Worm (Caenorhabditis elegans) whole organism, late embryonic: ENCODE measurements around the gene sri-65.

ENCODE experiments used
- C38D4.7 ChIP-seq: fragments of 200-800 bp; sonication (Bioruptor generic); optimal IDR thresholded peaks from 2 replicates; lab custom pipeline; 2018; ENCODE audit warnings: mild to moderate bottlenecking, missing genetic modification characterization, moderate library complexity, missing compliant biosample characterization
- F13H6.1 ChIP-seq: sonication (generic microtip); optimal IDR thresholded peaks from 2 replicates; lab custom pipeline; 2016; ENCODE audit warnings: missing genetic modification characterization, missing compliant biosample characterization
- K09A11.1 ChIP-seq: sonication (generic microtip); optimal IDR thresholded peaks from 2 replicates; lab custom pipeline; 2017; ENCODE audit warnings: antibody characterized with exemption, mild to moderate bottlenecking, missing genetic modification characterization, missing compliant biosample characterization; ENCODE audit not compliant: insufficient read depth
- Y22D7AL.16 ChIP-seq: sonication (generic microtip); optimal IDR thresholded peaks from 2 replicates; lab custom pipeline; 2016; ENCODE audit warnings: missing genetic modification characterization, missing compliant biosample characterization
- ceh-14 ChIP-seq: sonication (generic microtip); optimal IDR thresholded peaks from 2 replicates; lab custom pipeline; 2016; ENCODE audit warnings: missing genotype, missing genetic modification characterization, missing compliant biosample characterization
- ceh-18 ChIP-seq: sonication (generic microtip); optimal IDR thresholded peaks from 2 replicates; lab custom pipeline; 2016; ENCODE audit warnings: missing genetic modification characterization, missing compliant biosample characterization
- ceh-19 ChIP-seq: fragments of 200-800 bp; sonication (Bioruptor generic); optimal IDR thresholded peaks from 2 replicates; lab custom pipeline; 2018; ENCODE audit warnings: mild to moderate bottlenecking, missing genetic modification characterization, missing compliant biosample characterization
- ceh-2 ChIP-seq: sonication (generic microtip); optimal IDR thresholded peaks from 2 replicates; lab custom pipeline; 2016; ENCODE audit warnings: missing genotype, missing genetic modification characterization, missing compliant biosample characterization
- ceh-22 ChIP-seq: sonication (generic microtip); optimal IDR thresholded peaks from 2 replicates; lab custom pipeline; 2017; ENCODE audit warnings: missing biosample characterization, missing genetic modification characterization
- ceh-24 ChIP-seq: sonication (generic microtip); optimal IDR thresholded peaks from 2 replicates; lab custom pipeline; 2016; ENCODE audit warnings: mild to moderate bottlenecking, missing genetic modification characterization, missing compliant biosample characterization
- ceh-30 ChIP-seq: fragments of 150-350 bp; optimal IDR thresholded peaks from 2 replicates; lab custom pipeline; 2014; ENCODE audit warnings: missing biosample characterization, missing genetic modification characterization
- ceh-31 ChIP-seq: sonication (generic microtip); optimal IDR thresholded peaks from 2 replicates; lab custom pipeline; 2016; ENCODE audit warnings: missing genetic modification characterization, missing compliant biosample characterization
- ceh-34 ChIP-seq: sonication (generic microtip); optimal IDR thresholded peaks from 2 replicates; lab custom pipeline; 2016; ENCODE audit warnings: mild to moderate bottlenecking, missing genetic modification characterization, missing compliant biosample characterization
- ceh-45 ChIP-seq: fragments of 200-800 bp; sonication (Bioruptor generic); IDR thresholded peaks from 2 replicates; pipeline ENCODE4 v1.3.6; 2022; ENCODE audit warnings: missing genetic modification reagents, missing genetic modification characterization, missing compliant biosample characterization
- ceh-6 ChIP-seq: fragments of 200-800 bp; sonication (Bioruptor generic); optimal IDR thresholded peaks from 2 replicates; lab custom pipeline; 2018; ENCODE audit warnings: mild to moderate bottlenecking, missing genetic modification characterization, missing compliant biosample characterization
- dve-1 ChIP-seq: sonication (generic microtip); optimal IDR thresholded peaks from 2 replicates; lab custom pipeline; 2017; ENCODE audit warnings: antibody characterized with exemption, mild to moderate bottlenecking, missing genetic modification characterization, missing compliant biosample characterization
- elt-2 ChIP-seq: sonication (generic microtip); optimal IDR thresholded peaks from 2 replicates; lab custom pipeline; 2016; ENCODE audit warnings: missing genetic modification reagents, missing genetic modification characterization, missing compliant biosample characterization
- elt-4 ChIP-seq: sonication (generic microtip); optimal IDR thresholded peaks from 2 replicates; lab custom pipeline; 2016; ENCODE audit warnings: missing genetic modification characterization, missing compliant biosample characterization
- ets-4 ChIP-seq: sonication (generic microtip); optimal IDR thresholded peaks from 2 replicates; lab custom pipeline; 2016; ENCODE audit warnings: missing genetic modification characterization, missing compliant biosample characterization
- eyg-1 ChIP-seq: sonication (generic microtip); optimal IDR thresholded peaks from 2 replicates; lab custom pipeline; 2016; ENCODE audit warnings: missing genotype, missing genetic modification characterization, missing compliant biosample characterization
- fax-1 ChIP-seq: sonication (generic microtip); optimal IDR thresholded peaks from 2 replicates; lab custom pipeline; 2016; ENCODE audit warnings: missing genotype, missing genetic modification characterization, missing compliant biosample characterization
- fkh-10 ChIP-seq: fragments of 150-350 bp; optimal IDR thresholded peaks from 2 replicates; lab custom pipeline; 2014; ENCODE audit warnings: missing biosample characterization, missing genetic modification reagents, missing genetic modification characterization
- gmeb-2 ChIP-seq: sonication (generic microtip); optimal IDR thresholded peaks from 2 replicates; lab custom pipeline; 2016; ENCODE audit warnings: missing genetic modification characterization, inconsistent platforms, missing compliant biosample characterization
- hlh-13 ChIP-seq: fragments of 200-800 bp; sonication (Bioruptor generic); optimal IDR thresholded peaks from 2 replicates; lab custom pipeline; 2018; ENCODE audit warnings: mild to moderate bottlenecking, missing genetic modification characterization, missing compliant biosample characterization
- hlh-15 ChIP-seq: sonication (generic microtip); optimal IDR thresholded peaks from 2 replicates; lab custom pipeline; 2016; ENCODE audit warnings: missing genetic modification characterization, missing compliant biosample characterization
- hlh-30 ChIP-seq: sonication (generic microtip); optimal IDR thresholded peaks from 2 replicates; lab custom pipeline; 2017; ENCODE audit warnings: antibody characterized with exemption, missing genetic modification characterization, missing compliant biosample characterization; ENCODE audit not compliant: insufficient read depth
- hlh-6 ChIP-seq: sonication (generic microtip); optimal IDR thresholded peaks from 2 replicates; lab custom pipeline; 2016; ENCODE audit warnings: missing genotype, missing genetic modification characterization, missing compliant biosample characterization
- lin-11 ChIP-seq: fragments of 200-800 bp; sonication (Bioruptor generic); optimal IDR thresholded peaks from 2 replicates; lab custom pipeline; 2018; ENCODE audit warnings: mild to moderate bottlenecking, missing genetic modification characterization, missing compliant biosample characterization
- madf-2 ChIP-seq: sonication (generic microtip); optimal IDR thresholded peaks from 2 replicates; lab custom pipeline; 2017; ENCODE audit warnings: missing genetic modification characterization, missing compliant biosample characterization
- mec-3 ChIP-seq: sonication (generic microtip); optimal IDR thresholded peaks from 2 replicates; lab custom pipeline; 2016; ENCODE audit warnings: borderline replicate concordance, missing genetic modification characterization, missing compliant biosample characterization
- nfya-1 ChIP-seq: sonication (generic microtip); optimal IDR thresholded peaks from 2 replicates; lab custom pipeline; 2017; ENCODE audit warnings: missing genetic modification characterization, mild to moderate bottlenecking, missing compliant biosample characterization, antibody characterized with exemption, moderate library complexity
- nhr-232 ChIP-seq: sonication (generic microtip); optimal IDR thresholded peaks from 2 replicates; lab custom pipeline; 2016; ENCODE audit warnings: missing genetic modification characterization, missing compliant biosample characterization
- odd-2 ChIP-seq: sonication (generic microtip); optimal IDR thresholded peaks from 2 replicates; lab custom pipeline; 2017; ENCODE audit warnings: antibody characterized with exemption, mild to moderate bottlenecking, missing genetic modification characterization, missing compliant biosample characterization
- pag-3 ChIP-seq: sonication (generic microtip); optimal IDR thresholded peaks from 2 replicates; lab custom pipeline; 2016; ENCODE audit warnings: missing compliant biosample characterization, missing genetic modification characterization, borderline replicate concordance
- pha-2 ChIP-seq: sonication (generic microtip); optimal IDR thresholded peaks from 2 replicates; lab custom pipeline; 2017; ENCODE audit warnings: mild to moderate bottlenecking, missing genetic modification characterization, missing compliant biosample characterization
- pqm-1 ChIP-seq: sonication (generic microtip); optimal IDR thresholded peaks from 2 replicates; lab custom pipeline; 2016; ENCODE audit warnings: missing genetic modification characterization, missing compliant biosample characterization
- pros-1 ChIP-seq: fragments of 150-350 bp; optimal IDR thresholded peaks from 2 replicates; lab custom pipeline; 2014; ENCODE audit warnings: missing biosample characterization, missing genetic modification reagents, missing genetic modification characterization
- ref-2 ChIP-seq: sonication (generic microtip); optimal IDR thresholded peaks from 2 replicates; lab custom pipeline; 2016; ENCODE audit warnings: missing genetic modification characterization, missing compliant biosample characterization
- rnt-1 ChIP-seq: sonication (generic microtip); optimal IDR thresholded peaks from 2 replicates; lab custom pipeline; 2016; ENCODE audit warnings: missing genetic modification characterization, missing compliant biosample characterization
- sdc-2 ChIP-seq: sonication (generic microtip); optimal IDR thresholded peaks from 2 replicates; lab custom pipeline; 2016; ENCODE audit warnings: missing genotype, missing genetic modification characterization, missing compliant biosample characterization
- sox-2 ChIP-seq: fragments of 200-800 bp; sonication (Bioruptor generic); IDR thresholded peaks from 2 replicates; pipeline ENCODE4 v1.3.6; 2022; ENCODE audit warnings: missing genetic modification reagents, missing genetic modification characterization, missing compliant biosample characterization
- tbx-2 ChIP-seq: sonication (generic microtip); optimal IDR thresholded peaks from 2 replicates; lab custom pipeline; 2016; ENCODE audit warnings: missing genetic modification characterization, missing compliant biosample characterization
- tbx-7 ChIP-seq: sonication (generic microtip); optimal IDR thresholded peaks from 2 replicates; lab custom pipeline; 2016; ENCODE audit warnings: missing genotype, missing genetic modification characterization, missing compliant biosample characterization
- ttx-3 ChIP-seq: sonication (generic microtip); optimal IDR thresholded peaks from 2 replicates; lab custom pipeline; 2016; ENCODE audit warnings: missing genetic modification reagents, missing genetic modification characterization, missing compliant biosample characterization
- unc-3 ChIP-seq, 2 experiments: fragments of 200-800 bp in 1 of 2; sonication (Bioruptor generic) in 1 of 2; sonication (generic microtip) in 1 of 2; conservative IDR thresholded peaks in 1 of 2; optimal IDR thresholded peaks in 1 of 2; 2 replicates each; pipeline versions ENCODE4 v1.3.6 to Lab custom; 2016 to 2022; ENCODE audit warnings: missing compliant biosample characterization in 2 of 2, missing genetic modification characterization in 2 of 2, missing genetic modification reagents in 1 of 2
- unc-42 ChIP-seq: sonication (generic microtip); optimal IDR thresholded peaks from 2 replicates; lab custom pipeline; 2016; ENCODE audit warnings: missing genotype, missing genetic modification characterization, missing compliant biosample characterization
- unc-55 ChIP-seq: sonication (generic microtip); optimal IDR thresholded peaks from 2 replicates; lab custom pipeline; 2017; ENCODE audit warnings: missing biosample characterization, missing genetic modification reagents, missing genetic modification characterization
- unc-86 ChIP-seq: sonication (generic microtip); optimal IDR thresholded peaks from 2 replicates; lab custom pipeline; 2016; ENCODE audit warnings: missing genetic modification characterization, missing compliant biosample characterization
- zip-5 ChIP-seq: sonication (generic microtip); optimal IDR thresholded peaks from 2 replicates; lab custom pipeline; 2016; ENCODE audit warnings: missing genetic modification characterization, missing compliant biosample characterization

sri-65 gene

DNA sequence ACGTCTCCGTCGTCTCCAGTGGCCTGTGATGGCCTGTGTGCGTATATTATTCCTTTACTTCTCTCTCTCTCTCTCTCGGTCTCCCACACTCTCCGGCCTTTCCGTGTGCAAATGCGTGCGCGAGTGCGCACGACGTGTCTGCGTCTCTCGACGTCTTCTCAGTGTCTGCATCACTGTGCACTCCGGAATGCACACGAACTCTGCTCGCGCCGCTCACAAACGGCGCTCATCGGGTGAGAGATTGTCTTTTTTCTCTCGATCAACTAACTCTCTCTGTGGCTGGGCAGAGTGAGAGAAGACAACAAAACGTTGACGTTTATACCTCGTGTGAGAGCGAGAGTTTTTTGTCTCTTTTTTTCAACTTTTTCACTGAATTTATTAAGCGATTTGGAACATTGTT lies 32.2 kb downstream of the sri-65 start (continued):
- TF ChIP-seq unc-42 (tag; lab: Kevin White, UChicago) (peak; percentile 75), ceh-18 (tag; lab: Kevin White, UChicago) (peak; percentile 87), pqm-1 (tag; lab: Kevin White, UChicago) (peak; percentile 68), fax-1 (no peak), tbx-2 (peak; percentile 83), ttx-3 (tag; lab: Kevin White, UChicago) (no peak), ceh-45 (GFP tag; lab: Robert Waterston, UW) (no peak), tbx-7 (tag; lab: Kevin White, UChicago) (peak; percentile 26), C38D4.7 (GFP tag; lab: Kevin White, UChicago) (no peak), rnt-1 (peak; percentile 76), hlh-6 (no peak), unc-55 (peak; percentile 92), elt-2 (peak; percentile 56), ceh-14 (tag; lab: Kevin White, UChicago) (peak; percentile 58), ceh-34 (tag; lab: Kevin White, UChicago) (peak; percentile 65), elt-4 (tag; lab: Kevin White, UChicago) (no peak), gmeb-2 (tag; lab: Kevin White, UChicago) (no peak), ceh-30 (tag; lab: Kevin White, UChicago) (peak; percentile 47), ceh-24 (tag; lab: Kevin White, UChicago) (no peak), lin-11 (tag; lab: Kevin White, UChicago) (no peak), pha-2 (tag; lab: Kevin White, UChicago) (peak; percentile 50), pros-1 (tag; lab: Kevin White, UChicago) (peak; percentile 96), hlh-30 (tag; lab: Kevin White, UChicago) (peak; percentile 76), F13H6.1 (peak; percentile 63), nfya-1 (tag; lab: Kevin White, UChicago) (peak; percentile 92), ceh-22 (peak; percentile 59), hlh-13 (no peak), fkh-10 (GFP tag; lab: Kevin White, UChicago) (no peak), dve-1 (peak; percentile 37), ceh-31 (tag; lab: Kevin White, UChicago) (peak; percentile 91), madf-2 (tag; lab: Kevin White, UChicago) (no peak), ref-2 (tag; lab: Kevin White, UChicago) (no peak), ceh-6 (no peak), ceh-2 (tag; lab: Kevin White, UChicago) (peak; percentile 62), eyg-1 (tag; lab: Kevin White, UChicago) (peak; percentile 62), ets-4 (peak; percentile 26), odd-2 (tag; lab: Kevin White, UChicago) (no peak), zip-5 (tag; lab: Kevin White, UChicago) (no peak), nhr-232 (tag; lab: Kevin White, UChicago) (no peak), ceh-19 (GFP tag; lab: Kevin White, UChicago) (peak; percentile 47), Y22D7AL.16 (tag; lab: Kevin White, UChicago) (no peak), unc-3 (GFP tag; conservative IDR thresholded peaks at IDR 0.05; lab: Robert Waterston, UW) (no peak), unc-3 (tag; optimal IDR thresholded peaks at IDR 0.05; lab: Kevin White, UChicago) (no peak), K09A11.1 (tag; lab: Kevin White, UChicago) (peak; percentile 42), sox-2 (GFP tag; lab: Robert Waterston, UW) (no peak), unc-86 (tag; lab: Kevin White, UChicago) (no peak), sdc-2 (tag; lab: Kevin White, UChicago) (peak; percentile 49), pag-3 (no peak), mec-3 (tag; lab: Kevin White, UChicago) (no peak), hlh-15 (tag; lab: Kevin White, UChicago) (no peak)
